Fruit fly (Drosophila melanogaster) whole organism, embryonic: ENCODE data around the gene CG9550.

Source experiments
- Ada2b ChIP-seq: fragments of 200-800 bp; sonication (Bioruptor generic); IDR thresholded peaks from 2 replicates; pipeline ENCODE4 v1.3.6; 2022; ENCODE audit warnings: missing biosample characterization, missing genetic modification characterization
- Aef1 ChIP-seq: fragments of 200-800 bp; sonication (Bioruptor generic); IDR thresholded peaks from 3 replicates; pipeline ENCODE4 v1.3.6; 2022; ENCODE audit warnings: missing biosample characterization, missing genetic modification characterization
- CG11093 ChIP-seq: fragments of 200-800 bp; sonication (Bioruptor generic); IDR thresholded peaks from 3 replicates; pipeline ENCODE4 v1.3.6; 2022; ENCODE audit warnings: missing biosample characterization, missing genetic modification characterization
- CG11696 ChIP-seq: fragments of 200-800 bp; sonication (Bioruptor generic); IDR thresholded peaks from 2 replicates; pipeline ENCODE4 v1.3.6; 2022; ENCODE audit warnings: missing biosample characterization, missing genetic modification characterization
- CG12104 ChIP-seq: fragments of 200-800 bp; sonication (Bioruptor generic); optimal IDR thresholded peaks from 3 replicates; lab custom pipeline; 2016; ENCODE audit warnings: missing biosample characterization, missing genetic modification characterization
- CG12744 ChIP-seq: fragments of 200-800 bp; sonication (Bioruptor generic); optimal IDR thresholded peaks from 2 replicates; lab custom pipeline; 2016; ENCODE audit warnings: missing biosample characterization, missing genetic modification characterization
- CG13287 ChIP-seq: fragments of 200-800 bp; sonication (Bioruptor generic); IDR thresholded peaks from 2 replicates; pipeline ENCODE4 v1.3.6; 2022; ENCODE audit warnings: missing biosample characterization, missing genetic modification characterization; ENCODE audit not compliant: partially characterized antibody
- CG13775 ChIP-seq: fragments of 200-800 bp; sonication (Bioruptor generic); optimal IDR thresholded peaks from 3 replicates; lab custom pipeline; 2017; ENCODE audit warnings: missing biosample characterization, mild to moderate bottlenecking, missing genetic modification characterization
- CG15269 ChIP-seq: fragments of 200-800 bp; sonication (Bioruptor generic); optimal IDR thresholded peaks from 2 replicates; lab custom pipeline; 2018; ENCODE audit warnings: missing biosample characterization, mild to moderate bottlenecking, missing genetic modification characterization, moderate library complexity
- CG15696 ChIP-seq: fragments of 200-800 bp; sonication (Bioruptor generic); optimal IDR thresholded peaks from 2 replicates; lab custom pipeline; 2019; ENCODE audit warnings: missing biosample characterization, mild to moderate bottlenecking, missing genetic modification characterization, moderate library complexity
- CG17359 ChIP-seq: fragments of 200-800 bp; sonication (Bioruptor generic); optimal IDR thresholded peaks from 3 replicates; lab custom pipeline; 2018; ENCODE audit warnings: missing biosample characterization, mild to moderate bottlenecking, missing genetic modification characterization, moderate library complexity
- CG18476 ChIP-seq: fragments of 200-800 bp; sonication (Bioruptor generic); optimal IDR thresholded peaks from 2 replicates; lab custom pipeline; 2016; ENCODE audit warnings: missing biosample characterization, mild to moderate bottlenecking, missing genetic modification characterization
- CG18619 ChIP-seq: fragments of 200-800 bp; sonication (Bioruptor generic); optimal IDR thresholded peaks from 3 replicates; lab custom pipeline; 2017; ENCODE audit warnings: missing biosample characterization, mild to moderate bottlenecking, missing genetic modification characterization
- CG30020 ChIP-seq: fragments of 200-800 bp; optimal IDR thresholded peaks from 2 replicates; lab custom pipeline; 2019; ENCODE audit warnings: missing biosample characterization, mild to moderate bottlenecking, missing genetic modification characterization, moderate library complexity
- CG31388 ChIP-seq: fragments of 200-800 bp; sonication (Bioruptor generic); optimal IDR thresholded peaks from 2 replicates; lab custom pipeline; 2016; ENCODE audit warnings: missing biosample characterization, missing genetic modification characterization
- CG3407 ChIP-seq: fragments of 200-800 bp; sonication (Bioruptor generic); optimal IDR thresholded peaks from 2 replicates; lab custom pipeline; 2018; ENCODE audit warnings: missing biosample characterization, mild to moderate bottlenecking, missing genetic modification characterization
- CG3847 ChIP-seq: fragments of 200-800 bp; sonication (Bioruptor generic); IDR thresholded peaks from 2 replicates; pipeline ENCODE4 v1.3.6; 2022; ENCODE audit warnings: missing biosample characterization, missing genetic modification characterization
- CG4424 ChIP-seq: fragments of 200-800 bp; sonication (Bioruptor generic); optimal IDR thresholded peaks from 3 replicates; lab custom pipeline; 2016; ENCODE audit warnings: missing biosample characterization, missing genetic modification characterization
- CG4730 ChIP-seq: fragments of 200-800 bp; sonication (Bioruptor generic); IDR thresholded peaks from 2 replicates; pipeline ENCODE4 v1.3.6; 2022; ENCODE audit warnings: missing biosample characterization, missing genetic modification characterization
- CG4820 ChIP-seq: fragments of 200-800 bp; sonication (Bioruptor generic); optimal IDR thresholded peaks from 3 replicates; lab custom pipeline; 2016; ENCODE audit warnings: missing biosample characterization, missing genetic modification characterization
- CG7357 ChIP-seq: fragments of 200-800 bp; sonication (Bioruptor generic); IDR thresholded peaks from 3 replicates; pipeline ENCODE4 v1.3.6; 2022; ENCODE audit warnings: missing biosample characterization, missing genetic modification characterization
- CG9817 ChIP-seq: fragments of 200-800 bp; sonication (Bioruptor generic); optimal IDR thresholded peaks from 2 replicates; lab custom pipeline; 2018; ENCODE audit warnings: missing biosample characterization, mild to moderate bottlenecking, missing genetic modification characterization, moderate library complexity
- Doc2 ChIP-seq: fragments of 200-800 bp; sonication (Bioruptor generic); IDR thresholded peaks from 2 replicates; pipeline ENCODE4 v1.3.6; 2022; ENCODE audit warnings: missing biosample characterization, missing genetic modification characterization
- Doc3 ChIP-seq: fragments of 200-800 bp; sonication (Bioruptor generic); IDR thresholded peaks from 3 replicates; pipeline ENCODE4 v1.3.6; 2022; ENCODE audit warnings: missing biosample characterization, missing genetic modification characterization; ENCODE audit not compliant: partially characterized antibody
- E2f1 ChIP-seq: fragments of 200-800 bp; sonication (Bioruptor generic); IDR thresholded peaks from 2 replicates; pipeline ENCODE4 v1.3.6; 2022; ENCODE audit warnings: missing biosample characterization, missing genetic modification characterization
- Kr ChIP-seq: fragments of 200-800 bp; sonication (Bioruptor generic); optimal IDR thresholded peaks from 2 replicates; lab custom pipeline; 2017; ENCODE audit warnings: missing biosample characterization, mild to moderate bottlenecking, missing genetic modification characterization
- Myb ChIP-seq: fragments of 200-800 bp; sonication (Bioruptor generic); optimal IDR thresholded peaks from 2 replicates; lab custom pipeline; 2016; ENCODE audit warnings: missing biosample characterization, missing genetic modification characterization
- Poxn ChIP-seq: fragments of 200-800 bp; sonication (Bioruptor generic); IDR thresholded peaks from 2 replicates; pipeline ENCODE4 v1.3.6; 2022; ENCODE audit warnings: missing biosample characterization, missing genetic modification characterization
- Ptx1 ChIP-seq: fragments of 200-800 bp; sonication (Bioruptor generic); IDR thresholded peaks from 2 replicates; pipeline ENCODE4 v1.3.6; 2022; ENCODE audit warnings: missing biosample characterization, missing genetic modification characterization
- Rx ChIP-seq: fragments of 200-800 bp; sonication (Bioruptor generic); IDR thresholded peaks from 2 replicates; pipeline ENCODE4 v1.3.6; 2022; ENCODE audit warnings: missing biosample characterization, missing genetic modification characterization
- Xbp1 ChIP-seq: fragments of 200-800 bp; sonication (Bioruptor generic); optimal IDR thresholded peaks from 3 replicates; lab custom pipeline; 2016; ENCODE audit warnings: missing biosample characterization, mild to moderate bottlenecking, missing genetic modification characterization
- ase ChIP-seq: fragments of 200-800 bp; sonication (Bioruptor generic); IDR thresholded peaks from 3 replicates; pipeline ENCODE4 v1.3.6; 2022; ENCODE audit warnings: missing biosample characterization, missing genetic modification characterization
- bigmax ChIP-seq: fragments of 200-800 bp; sonication (Bioruptor generic); optimal IDR thresholded peaks from 2 replicates; lab custom pipeline; 2018; ENCODE audit warnings: missing biosample characterization, mild to moderate bottlenecking, missing genetic modification characterization
- br ChIP-seq: fragments of >200 bp; optimal IDR thresholded peaks from 2 replicates; lab custom pipeline; 2017
- btn ChIP-seq: fragments of 200-800 bp; sonication (Bioruptor generic); optimal IDR thresholded peaks from 2 replicates; lab custom pipeline; 2016; ENCODE audit warnings: missing biosample characterization, missing genetic modification characterization
- chm ChIP-seq: fragments of 200-800 bp; sonication (Bioruptor generic); IDR thresholded peaks from 2 replicates; pipeline ENCODE4 v1.3.6; 2022; ENCODE audit warnings: missing biosample characterization, missing genetic modification characterization
- ci ChIP-seq: fragments of 200-800 bp; sonication (Bioruptor generic); IDR thresholded peaks from 3 replicates; pipeline ENCODE4 v1.3.6; 2022; ENCODE audit warnings: missing biosample characterization, missing genetic modification characterization
- disco-r ChIP-seq: fragments of 200-800 bp; sonication (Bioruptor generic); optimal IDR thresholded peaks from 2 replicates; lab custom pipeline; 2016; ENCODE audit warnings: missing biosample characterization, missing genetic modification characterization
- emc ChIP-seq: fragments of 200-800 bp; sonication (Bioruptor generic); optimal IDR thresholded peaks from 2 replicates; lab custom pipeline; 2016; ENCODE audit warnings: missing biosample characterization, missing genetic modification characterization
- eve ChIP-seq, 2 experiments: fragments of >200 bp; optimal IDR thresholded peaks; 2 replicates each; lab custom pipeline; 2017; ENCODE audit warnings: missing biosample characterization in 2 of 2, missing genetic modification characterization in 2 of 2
- fd64A ChIP-seq: fragments of 200-800 bp; sonication (Bioruptor generic); optimal IDR thresholded peaks from 3 replicates; lab custom pipeline; 2018; ENCODE audit warnings: missing biosample characterization, mild to moderate bottlenecking, missing genetic modification characterization
- ftz-f1 ChIP-seq: fragments of 200-800 bp; sonication (Bioruptor generic); optimal IDR thresholded peaks from 2 replicates; lab custom pipeline; 2016; ENCODE audit warnings: missing biosample characterization, missing genetic modification characterization
- ham ChIP-seq: fragments of 200-800 bp; sonication (Bioruptor generic); IDR thresholded peaks from 2 replicates; pipeline ENCODE4 v1.3.6; 2022; ENCODE audit warnings: missing biosample characterization, missing genetic modification characterization
- hth ChIP-seq: fragments of >200 bp; optimal IDR thresholded peaks from 2 replicates; lab custom pipeline; 2017; ENCODE audit warnings: inconsistent platforms
- jing ChIP-seq: fragments of 200-800 bp; sonication (Bioruptor generic); optimal IDR thresholded peaks from 2 replicates; lab custom pipeline; 2018; ENCODE audit warnings: missing biosample characterization, mild to moderate bottlenecking, missing genetic modification characterization
- klu ChIP-seq: fragments of 200-800 bp; sonication (Bioruptor generic); IDR thresholded peaks from 2 replicates; pipeline ENCODE4 v1.3.6; 2022; ENCODE audit warnings: missing biosample characterization, missing genetic modification characterization
- lilli ChIP-seq: fragments of 200-800 bp; sonication (Bioruptor generic); optimal IDR thresholded peaks from 3 replicates; lab custom pipeline; 2016; ENCODE audit warnings: missing biosample characterization, missing genetic modification characterization
- luna ChIP-seq: fragments of 200-800 bp; sonication (Bioruptor generic); optimal IDR thresholded peaks from 2 replicates; lab custom pipeline; 2016; ENCODE audit warnings: missing biosample characterization, missing genetic modification characterization
- maf-S ChIP-seq: fragments of 200-800 bp; sonication (Bioruptor generic); optimal IDR thresholded peaks from 2 replicates; lab custom pipeline; 2016; ENCODE audit warnings: missing biosample characterization, missing genetic modification characterization
- pan ChIP-seq, 4 experiments: fragments of >200 bp in 3 of 4; fragments of 200-800 bp in 1 of 4; sonication (Bioruptor generic) in 1 of 4; optimal IDR thresholded peaks in 3 of 4; IDR thresholded peaks in 1 of 4; 2 replicates each; pipeline versions ENCODE4 v1.3.6 to Lab custom; 2017 to 2022; ENCODE audit warnings: missing biosample characterization in 2 of 4, missing genetic modification characterization in 2 of 4, mixed read lengths in 1 of 4
- run ChIP-seq: fragments of 200-800 bp; sonication (Bioruptor generic); optimal IDR thresholded peaks from 3 replicates; lab custom pipeline; 2018; ENCODE audit warnings: missing biosample characterization, mild to moderate bottlenecking, missing genetic modification characterization
- scrt ChIP-seq: fragments of 200-800 bp; sonication (Bioruptor generic); optimal IDR thresholded peaks from 2 replicates; lab custom pipeline; 2018; ENCODE audit warnings: missing biosample characterization, mild to moderate bottlenecking, missing genetic modification characterization, moderate library complexity
- trh ChIP-seq: fragments of 200-800 bp; sonication (Bioruptor generic); optimal IDR thresholded peaks from 2 replicates; lab custom pipeline; 2016; ENCODE audit warnings: missing biosample characterization, missing genetic modification characterization

CG9550 gene

dm6 chr2L:6461497-6461896, 35.4 kb upstream of the CG9550 start (continued):
- TF ChIP-seq CG9817 (tag; lab: Kevin White, UChicago), result peak; percentile 0
- no peak for TF ChIP-seq CG30020 (tag; lab: Kevin White, UChicago)
- no peak for TF ChIP-seq CG12744 (GFP tag; lab: Kevin White, UChicago)
- TF ChIP-seq CG4730, result no peak
- TF ChIP-seq disco-r, result no peak
- no peak for TF ChIP-seq CG4820
- no peak for TF ChIP-seq luna (GFP tag; lab: Kevin White, UChicago)
- TF ChIP-seq Xbp1 (GFP tag; lab: Kevin White, UChicago), result no peak
- no peak for TF ChIP-seq btn
- no peak for TF ChIP-seq Ptx1 (GFP tag; lab: Robert Waterston, UW)
- TF ChIP-seq Doc2 (GFP tag; lab: Robert Waterston, UW), result no peak
- TF ChIP-seq pan (optimal IDR thresholded peaks at IDR 0.05; lab: Kevin White, UChicago), result no peak
- TF ChIP-seq pan (GFP tag; optimal IDR thresholded peaks at IDR 0.05 in 1 of 2, IDR thresholded peaks at IDR 0.05 in 1 of 2), result peak in 1 of 2 experiments; percentile 35
- no peak for TF ChIP-seq Ada2b (GFP tag; lab: Robert Waterston, UW)
- no peak for TF ChIP-seq CG13287 (GFP tag; lab: Robert Waterston, UW)
- TF ChIP-seq hth (lab: Kevin White, UChicago), result no peak
- no peak for TF ChIP-seq scrt (GFP tag; lab: Kevin White, UChicago)
- peak; percentile 36; the same call in 1 of the 3 replicates for TF ChIP-seq ase (GFP tag; lab: Robert Waterston, UW)
- no peak for TF ChIP-seq CG18476 (GFP tag; lab: Kevin White, UChicago)
- no peak for TF ChIP-seq Kr (GFP tag; lab: Kevin White, UChicago)
- no peak for TF ChIP-seq CG12104 (GFP tag; lab: Kevin White, UChicago)
- TF ChIP-seq Myb (GFP tag; lab: Kevin White, UChicago), result no peak
- no peak for TF ChIP-seq CG13775
- no peak for TF ChIP-seq emc
- TF ChIP-seq ftz-f1 (GFP tag; lab: Kevin White, UChicago), result no peak
- TF ChIP-seq CG31388 (GFP tag; lab: Kevin White, UChicago), result no peak
- TF ChIP-seq CG17359 (tag; lab: Kevin White, UChicago), result peak; percentile 59
- TF ChIP-seq br (lab: Kevin White, UChicago), result no peak
- no peak for TF ChIP-seq ham
- TF ChIP-seq CG18619 (GFP tag; lab: Kevin White, UChicago), result no peak
- no peak for TF ChIP-seq jing
- peak; percentile 44; the same call in 1 of the 2 replicates for TF ChIP-seq chm (GFP tag; lab: Robert Waterston, UW)
- no peak for TF ChIP-seq trh (GFP tag; lab: Kevin White, UChicago)
- TF ChIP-seq Aef1 (GFP tag; lab: Robert Waterston, UW), result no peak
- peak; percentile 55; the same call in 1 of the 2 replicates for TF ChIP-seq CG11696
- TF ChIP-seq CG15269 (tag; lab: Kevin White, UChicago), result peak; percentile 16
- TF ChIP-seq run, result peak; percentile 3
- TF ChIP-seq maf-S (GFP tag; lab: Kevin White, UChicago), result no peak
- TF ChIP-seq CG7357 (GFP tag; lab: Robert Waterston, UW), result no peak
- no peak for TF ChIP-seq CG4424
- TF ChIP-seq E2f1 (GFP tag; lab: Robert Waterston, UW), result no peak
- no peak for TF ChIP-seq CG15696
- TF ChIP-seq CG11093 (GFP tag; lab: Robert Waterston, UW), result no peak
- no peak for TF ChIP-seq Poxn
- TF ChIP-seq bigmax, result no peak
- peak; percentile 31 for TF ChIP-seq CG3407 (GFP tag; lab: Kevin White, UChicago)
- TF ChIP-seq lilli, result no peak
- TF ChIP-seq Doc3 (GFP tag; lab: Robert Waterston, UW), result no peak
- TF ChIP-seq Rx (GFP tag; lab: Robert Waterston, UW), result no peak
- TF ChIP-seq CG3847 (GFP tag; lab: Robert Waterston, UW), result no peak
- TF ChIP-seq fd64A (GFP tag; lab: Kevin White, UChicago), result peak; percentile 63
- TF ChIP-seq ci (GFP tag; lab: Robert Waterston, UW), result peak; percentile 67; the same call in 2 of the 3 replicates
- no peak for TF ChIP-seq eve (GFP tag; optimal IDR thresholded peaks at IDR 0.05; lab: Kevin White, UChicago)
- TF ChIP-seq klu, result no peak
